Worm (Caenorhabditis elegans) whole organism, L3 larva: ENCODE results near the gene nhr-10.
A peak's percentile ranks its signal among the peaks of the same experiment; 100 is the strongest.

Experiments used
- R02D3.7 ChIP-seq: fragments of 150-350 bp; optimal IDR thresholded peaks from 2 replicates; lab custom pipeline; 2014; ENCODE audit warnings: missing biosample characterization, missing genetic modification characterization
- ZK546.5 ChIP-seq: sonication (generic microtip); optimal IDR thresholded peaks from 2 replicates; lab custom pipeline; 2017; ENCODE audit warnings: missing biosample characterization, missing genetic modification characterization
- aly-2 ChIP-seq: fragments of 150-350 bp; optimal IDR thresholded peaks from 2 replicates; lab custom pipeline; 2014; ENCODE audit warnings: missing biosample characterization, missing genetic modification characterization
- ama-1 ChIP-seq: fragments of 150-350 bp; optimal IDR thresholded peaks from 2 replicates; lab custom pipeline; 2018
- ceh-82 ChIP-seq: fragments of 150-350 bp; optimal IDR thresholded peaks from 2 replicates; lab custom pipeline; 2014; ENCODE audit warnings: missing biosample characterization, missing genetic modification characterization
- ceh-9 ChIP-seq: sonication (generic microtip); optimal IDR thresholded peaks from 2 replicates; lab custom pipeline; 2018; ENCODE audit warnings: missing biosample characterization, missing genetic modification characterization
- daf-12 ChIP-seq: fragments of 150-350 bp; optimal IDR thresholded peaks from 2 replicates; lab custom pipeline; 2014; ENCODE audit warnings: missing biosample characterization, missing genetic modification reagents, missing genetic modification characterization
- egl-27 ChIP-seq: sonication (generic microtip); optimal IDR thresholded peaks from 4 replicates; lab custom pipeline; 2017; ENCODE audit warnings: missing biosample characterization, missing genetic modification reagents, missing genetic modification characterization
- egl-5 ChIP-seq: fragments of 150-350 bp; optimal IDR thresholded peaks from 2 replicates; lab custom pipeline; 2017; ENCODE audit warnings: missing biosample characterization, missing genetic modification reagents, missing genetic modification characterization, inconsistent platforms
- elt-1 ChIP-seq: fragments of 150-350 bp; optimal IDR thresholded peaks from 2 replicates; lab custom pipeline; 2014; ENCODE audit warnings: missing biosample characterization, missing genetic modification characterization
- elt-2 ChIP-seq: sonication (generic microtip); optimal IDR thresholded peaks from 2 replicates; lab custom pipeline; 2016; ENCODE audit warnings: missing genetic modification reagents, mild to moderate bottlenecking, missing genetic modification characterization, missing compliant biosample characterization
- elt-3 ChIP-seq, 3 experiments: fragments of 150-350 bp in 1 of 3; sonication (generic microtip) in 2 of 3; optimal IDR thresholded peaks; 2 replicates in 2 of 3; 4 replicates in 1 of 3; lab custom pipeline; 2014 to 2017; ENCODE audit warnings: missing biosample characterization in 3 of 3, missing genetic modification characterization in 3 of 3
- fkh-2 ChIP-seq: fragments of 150-350 bp; optimal IDR thresholded peaks from 2 replicates; lab custom pipeline; 2014; ENCODE audit warnings: missing biosample characterization, missing genetic modification reagents, missing genetic modification characterization
- hmg-11 ChIP-seq: sonication (generic microtip); optimal IDR thresholded peaks from 2 replicates; lab custom pipeline; 2016; ENCODE audit warnings: missing genetic modification characterization, missing compliant biosample characterization
- jun-1 ChIP-seq: fragments of 150-350 bp; optimal IDR thresholded peaks from 2 replicates; lab custom pipeline; 2014; ENCODE audit warnings: missing biosample characterization, missing genetic modification reagents, missing genetic modification characterization
- lin-15B ChIP-seq: fragments of 150-350 bp; optimal IDR thresholded peaks from 2 replicates; lab custom pipeline; 2014; ENCODE audit warnings: missing biosample characterization, missing genetic modification characterization
- lin-39 ChIP-seq: fragments of 150-350 bp; optimal IDR thresholded peaks from 2 replicates; lab custom pipeline; 2018; ENCODE audit warnings: missing biosample characterization, missing genetic modification reagents, missing genetic modification characterization
- lsy-12 ChIP-seq: sonication (generic microtip); optimal IDR thresholded peaks from 2 replicates; lab custom pipeline; 2016; ENCODE audit warnings: mild to moderate bottlenecking, missing genetic modification characterization, missing compliant biosample characterization
- mdl-1 ChIP-seq: fragments of 150-350 bp; optimal IDR thresholded peaks from 2 replicates; lab custom pipeline; 2014; ENCODE audit warnings: missing biosample characterization, missing genetic modification characterization
- mml-1 ChIP-seq: fragments of 150-350 bp; sonication (generic microtip); optimal IDR thresholded peaks from 3 replicates; lab custom pipeline; 2014; ENCODE audit warnings: missing biosample characterization, missing genetic modification characterization
- nfya-1 ChIP-seq: sonication (generic microtip); optimal IDR thresholded peaks from 2 replicates; lab custom pipeline; 2017; ENCODE audit warnings: missing genetic modification characterization, mild to moderate bottlenecking, missing compliant biosample characterization, antibody characterized with exemption, moderate library complexity; ENCODE audit not compliant: insufficient read depth
- nhr-11 ChIP-seq: fragments of 150-350 bp; optimal IDR thresholded peaks from 2 replicates; lab custom pipeline; 2014; ENCODE audit warnings: missing biosample characterization, missing genetic modification characterization
- nhr-12 ChIP-seq: fragments of 150-350 bp; optimal IDR thresholded peaks from 2 replicates; lab custom pipeline; 2014; ENCODE audit warnings: missing biosample characterization, missing genetic modification characterization
- nhr-23 ChIP-seq: fragments of 150-350 bp; optimal IDR thresholded peaks from 2 replicates; lab custom pipeline; 2014; ENCODE audit warnings: missing biosample characterization, missing genetic modification reagents, missing genetic modification characterization
- nhr-237 ChIP-seq: fragments of 150-350 bp; optimal IDR thresholded peaks from 2 replicates; lab custom pipeline; 2014; ENCODE audit warnings: missing biosample characterization, missing genetic modification characterization
- nhr-25 ChIP-seq: sonication (generic microtip); optimal IDR thresholded peaks from 2 replicates; lab custom pipeline; 2017; ENCODE audit warnings: missing biosample characterization, missing genetic modification characterization
- nhr-43 ChIP-seq: sonication (generic microtip); optimal IDR thresholded peaks from 2 replicates; lab custom pipeline; 2016; ENCODE audit warnings: mild to moderate bottlenecking, missing genetic modification characterization, missing compliant biosample characterization; ENCODE audit not compliant: poor library complexity, severe bottlenecking
- nhr-67 ChIP-seq: fragments of 150-350 bp; optimal IDR thresholded peaks from 2 replicates; lab custom pipeline; 2014; ENCODE audit warnings: missing biosample characterization, missing genetic modification characterization
- nhr-77 ChIP-seq: fragments of 150-350 bp; optimal IDR thresholded peaks from 2 replicates; lab custom pipeline; 2014; ENCODE audit warnings: missing biosample characterization, missing genetic modification characterization
- pha-4 ChIP-seq: fragments of 150-350 bp; optimal IDR thresholded peaks from 2 replicates; lab custom pipeline; 2014; ENCODE audit warnings: missing biosample characterization, missing genetic modification reagents, missing genetic modification characterization
- sea-2 ChIP-seq: fragments of 150-350 bp; sonication (generic microtip); optimal IDR thresholded peaks from 4 replicates; lab custom pipeline; 2014; ENCODE audit warnings: missing biosample characterization, missing genetic modification reagents, missing genetic modification characterization
- skn-1 ChIP-seq: fragments of 150-350 bp; optimal IDR thresholded peaks from 2 replicates; lab custom pipeline; 2014; ENCODE audit warnings: missing biosample characterization, missing genetic modification characterization
- snpc-4 ChIP-seq: fragments of 150-350 bp; optimal IDR thresholded peaks from 2 replicates; lab custom pipeline; 2014; ENCODE audit warnings: missing biosample characterization, missing genetic modification characterization
- unc-39 ChIP-seq: sonication (generic microtip); optimal IDR thresholded peaks from 4 replicates; lab custom pipeline; 2017; ENCODE audit warnings: missing biosample characterization, missing genetic modification characterization
- zag-1 ChIP-seq: fragments of 150-350 bp; optimal IDR thresholded peaks from 2 replicates; lab custom pipeline; 2014; ENCODE audit warnings: missing biosample characterization, missing genetic modification characterization
- ztf-11 ChIP-seq: fragments of 150-350 bp; optimal IDR thresholded peaks from 2 replicates; lab custom pipeline; 2014; ENCODE audit warnings: missing biosample characterization, missing genetic modification characterization

nhr-10 gene

DNA sequence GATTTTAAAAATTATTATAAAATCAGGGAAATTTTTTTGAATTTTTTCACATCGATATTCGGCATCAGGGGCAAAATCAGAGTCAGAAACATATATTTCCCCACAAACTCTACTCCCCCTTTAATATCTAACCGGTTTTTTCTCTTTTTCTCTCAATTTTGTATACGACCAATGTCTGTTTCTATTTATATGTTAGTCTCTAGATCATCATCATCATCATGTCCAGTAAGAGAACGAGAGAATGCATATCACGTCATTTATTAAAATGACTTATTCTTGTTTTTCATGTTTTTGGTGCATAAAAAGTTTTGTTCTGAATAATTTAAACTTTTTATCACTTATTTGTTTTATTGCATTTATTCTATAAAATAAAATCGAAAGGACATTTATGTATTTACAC lies 37.3 kb upstream of the nhr-10 start:
- peak; percentile 37 for TF ChIP-seq nhr-23 (tag; lab: Kevin White, UChicago)
- TF ChIP-seq egl-5 (tag; lab: Kevin White, UChicago), result no peak
- no peak for TF ChIP-seq aly-2
- TF ChIP-seq, all 47 proteins: peak for 1

DNA sequence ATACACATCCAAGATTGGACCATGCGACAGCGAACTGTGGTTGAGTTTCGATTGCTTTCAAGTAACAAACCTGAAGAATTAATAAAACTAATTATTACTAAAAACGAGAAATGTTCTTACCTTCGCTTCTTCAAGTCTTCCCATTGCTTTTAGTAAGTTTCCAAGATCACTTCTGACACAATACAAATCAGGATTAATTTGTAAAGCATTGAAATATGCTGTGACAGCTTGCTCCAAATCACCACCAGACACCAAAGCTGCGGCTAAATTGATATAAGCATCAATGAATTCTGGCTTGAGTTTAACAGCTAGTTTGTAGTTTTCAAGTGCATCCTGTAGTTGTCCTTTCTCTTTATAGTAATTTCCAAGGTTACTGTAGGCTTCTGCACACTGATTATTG lies 34.9 kb upstream of the nhr-10 start:
- TF ChIP-seq nhr-23 (tag; lab: Kevin White, UChicago) (no peak), nfya-1 (tag; lab: Kevin White, UChicago) (no peak), mml-1 (tag; lab: Kevin White, UChicago) (no peak), hmg-11 (tag; lab: Kevin White, UChicago) (no peak), nhr-43 (tag; lab: Kevin White, UChicago) (no peak), pha-4 (tag; lab: Kevin White, UChicago) (no peak), ceh-82 (tag; lab: Kevin White, UChicago) (no peak), elt-1 (tag; lab: Kevin White, UChicago) (no peak), unc-39 (tag; lab: Kevin White, UChicago) (no peak), mdl-1 (tag; lab: Kevin White, UChicago) (no peak), nhr-77 (tag; lab: Kevin White, UChicago) (no peak), lin-15B (tag; lab: Kevin White, UChicago) (no peak), nhr-25 (tag; lab: Kevin White, UChicago) (no peak), ama-1 (lab: Kevin White, UChicago) (no peak), sea-2 (no peak), elt-2 (tag; lab: Kevin White, UChicago) (no peak), ceh-9 (tag; lab: Kevin White, UChicago) (no peak), egl-27 (tag; lab: Kevin White, UChicago) (no peak)
- TF ChIP-seq, all 47 proteins: peak for 0

DNA sequence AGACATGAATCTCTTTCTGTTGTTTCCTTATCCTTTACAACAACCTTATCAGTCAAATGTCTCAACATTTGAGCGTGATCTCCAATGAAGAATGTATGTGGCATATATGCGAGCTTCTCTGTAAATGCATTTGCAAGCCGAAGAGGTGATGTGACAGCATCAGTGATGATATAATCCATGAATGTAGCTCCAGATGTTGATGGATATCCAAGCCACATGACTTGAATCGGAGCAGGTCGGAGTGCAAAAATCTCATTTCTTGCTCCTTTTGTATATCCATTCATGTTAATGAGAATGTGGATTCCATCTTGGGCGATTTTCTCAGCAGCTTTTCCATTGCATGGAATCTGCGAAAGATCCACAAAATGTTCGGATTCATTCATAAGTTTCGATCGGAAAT lies 33.0 kb upstream of the nhr-10 start:
- TF ChIP-seq daf-12 (tag; lab: Kevin White, UChicago) (no peak), nhr-25 (tag; lab: Kevin White, UChicago) (no peak), nhr-43 (tag; lab: Kevin White, UChicago) (no peak), lin-15B (tag; lab: Kevin White, UChicago) (no peak), ceh-82 (tag; lab: Kevin White, UChicago) (no peak), hmg-11 (tag; lab: Kevin White, UChicago) (no peak), ztf-11 (tag; lab: Kevin White, UChicago) (no peak), nhr-11 (no peak), R02D3.7 (tag; lab: Kevin White, UChicago) (no peak), elt-3 (tag; optimal IDR thresholded peaks at IDR 0.05; lab: Kevin White, UChicago) (no peak), skn-1 (tag; lab: Kevin White, UChicago) (no peak), nhr-77 (tag; lab: Kevin White, UChicago) (no peak), nfya-1 (tag; lab: Kevin White, UChicago) (no peak), ZK546.5 (tag; lab: Kevin White, UChicago) (no peak), jun-1 (tag; lab: Kevin White, UChicago) (no peak), nhr-67 (tag; lab: Kevin White, UChicago) (no peak)
- TF ChIP-seq, all 47 proteins: peak for 0

DNA sequence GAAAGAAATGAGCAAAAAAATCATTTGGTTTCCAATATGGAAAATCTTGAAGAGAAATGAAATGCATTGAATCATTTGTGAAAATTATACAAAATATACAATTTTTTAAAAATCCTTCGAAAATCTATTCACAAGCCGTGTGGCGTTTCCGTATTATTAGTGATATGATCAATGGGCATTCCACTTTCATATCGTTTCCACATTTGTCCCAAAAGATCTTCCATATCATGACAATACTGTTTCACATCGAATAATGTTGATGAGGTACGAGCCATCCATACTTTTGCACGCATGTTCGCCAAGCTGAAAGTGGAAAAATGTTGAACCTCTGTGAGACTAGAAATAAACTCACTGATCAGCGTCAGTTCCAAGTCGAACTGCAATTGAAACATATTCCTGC lies 31.1 kb upstream of the nhr-10 start:
- TF ChIP-seq lin-39 (tag; lab: Kevin White, UChicago) (no peak), aly-2 (no peak), nhr-11 (no peak), snpc-4 (no peak), ama-1 (lab: Kevin White, UChicago) (no peak), egl-27 (tag; lab: Kevin White, UChicago) (no peak), elt-1 (tag; lab: Kevin White, UChicago) (no peak), lsy-12 (tag; lab: Kevin White, UChicago) (no peak), fkh-2 (no peak), pha-4 (tag; lab: Kevin White, UChicago) (no peak), ceh-9 (tag; lab: Kevin White, UChicago) (no peak)

DNA sequence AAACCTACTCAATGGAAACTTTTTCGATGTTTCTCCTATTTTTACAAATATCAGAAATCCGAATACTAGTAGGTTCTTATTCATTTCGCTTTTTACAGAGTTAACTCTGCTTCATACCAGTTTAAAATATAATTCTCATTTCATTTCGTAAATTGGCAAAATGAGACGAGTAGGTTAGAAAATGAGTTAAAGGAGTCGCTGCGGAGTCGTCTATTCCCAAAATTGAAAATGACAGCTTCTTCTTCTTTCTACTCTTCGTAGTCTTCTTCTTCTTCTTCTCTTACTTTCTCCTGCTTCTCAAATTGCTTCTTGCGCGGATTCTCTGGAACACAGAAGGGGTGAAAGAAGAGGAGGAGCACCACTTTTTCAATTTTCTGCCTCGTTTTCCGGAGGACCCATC lies 29.5 kb upstream of the nhr-10 start, which contains the start of gene glr-2:
glr-2 (minus strand) TSS at position 211 of the 400 bp plus-strand sequence.
- TF ChIP-seq egl-5 (tag; lab: Kevin White, UChicago), result no peak
- TF ChIP-seq nhr-11, result no peak
- TF ChIP-seq zag-1, result no peak
- no peak for TF ChIP-seq nhr-12 (tag; lab: Kevin White, UChicago)
- TF ChIP-seq unc-39 (tag; lab: Kevin White, UChicago), result no peak
- TF ChIP-seq nhr-237, result no peak
- TF ChIP-seq aly-2, result no peak
- no peak for TF ChIP-seq elt-1 (tag; lab: Kevin White, UChicago)
- no peak for TF ChIP-seq nhr-67 (tag; lab: Kevin White, UChicago)
- TF ChIP-seq mml-1 (tag; lab: Kevin White, UChicago), result no peak
- no peak for TF ChIP-seq ama-1 (lab: Kevin White, UChicago)
